Fruit fly (Drosophila melanogaster): ENCODE results near the gene CG12170.

dm6 chr3R:5671265-5671663, 34.2 kb downstream of the CG12170 start:
- no peak for TF ChIP-seq Myc (optimal IDR thresholded peaks at IDR 0.05)
- no peak for TF ChIP-seq psq (optimal IDR thresholded peaks at IDR 0.05)
- TF ChIP-seq h (optimal IDR thresholded peaks at IDR 0.05) = no peak
- TF ChIP-seq ttk (optimal IDR thresholded peaks at IDR 0.05) = no peak
- TF ChIP-seq Sin3A (optimal IDR thresholded peaks at IDR 0.05) = no peak

Data from Kc167 (cell line).